Worm (Caenorhabditis elegans) whole organism, L1 larva: ENCODE measurements around the gene sdz-33.

Experiments used
- C16A3.4 ChIP-seq: fragments of 150-350 bp; optimal IDR thresholded peaks from 2 replicates; lab custom pipeline; 2014; ENCODE audit warnings: missing biosample characterization, missing genetic modification characterization
- C34B4.2 ChIP-seq: sonication (generic microtip); optimal IDR thresholded peaks from 2 replicates; lab custom pipeline; 2017; ENCODE audit warnings: mild to moderate bottlenecking, missing genetic modification characterization, missing compliant biosample characterization
- F16B12.6 ChIP-seq: fragments of 150-350 bp; optimal IDR thresholded peaks from 2 replicates; lab custom pipeline; 2014; ENCODE audit warnings: missing biosample characterization, missing genetic modification characterization
- Y116A8C.19 ChIP-seq: sonication (generic microtip); optimal IDR thresholded peaks from 2 replicates; lab custom pipeline; 2016; ENCODE audit warnings: missing compliant biosample characterization, missing genetic modification characterization, borderline replicate concordance
- aha-1 ChIP-seq: fragments of 150-350 bp; optimal IDR thresholded peaks from 2 replicates; lab custom pipeline; 2014; ENCODE audit warnings: missing biosample characterization, missing genetic modification characterization
- aly-2 ChIP-seq: fragments of 150-350 bp; optimal IDR thresholded peaks from 2 replicates; lab custom pipeline; 2014; ENCODE audit warnings: missing biosample characterization, missing genetic modification characterization
- ceh-63 ChIP-seq: fragments of 200-800 bp; sonication (Bioruptor generic); optimal IDR thresholded peaks from 2 replicates; lab custom pipeline; 2018; ENCODE audit warnings: mild to moderate bottlenecking, missing genetic modification characterization, missing compliant biosample characterization
- ceh-8 ChIP-seq: fragments of 200-800 bp; sonication (Bioruptor generic); optimal IDR thresholded peaks from 2 replicates; lab custom pipeline; 2018; ENCODE audit warnings: mild to moderate bottlenecking, missing genetic modification characterization, moderate library complexity, missing compliant biosample characterization
- ceh-90 ChIP-seq: sonication (generic microtip); optimal IDR thresholded peaks from 2 replicates; lab custom pipeline; 2016; ENCODE audit warnings: missing genetic modification characterization, missing compliant biosample characterization
- ces-1 ChIP-seq: fragments of 150-350 bp; optimal IDR thresholded peaks from 2 replicates; lab custom pipeline; 2014; ENCODE audit warnings: missing biosample characterization, missing genetic modification reagents, missing genetic modification characterization
- efl-1 ChIP-seq, 4 experiments: fragments of 150-350 bp; optimal IDR thresholded peaks in 3 of 4; peaks in 1 of 4; 1 replicate in 1 of 4; 2 replicates in 3 of 4; lab custom pipeline; 2014; ENCODE audit warnings: missing biosample characterization in 2 of 4, missing genetic modification characterization in 2 of 4, missing genetic modification reagents in 2 of 4
- egl-27 ChIP-seq, 2 experiments: fragments of 150-350 bp in 1 of 2; sonication (generic microtip); optimal IDR thresholded peaks; 3 replicates each; lab custom pipeline; 2017 to 2018; ENCODE audit warnings: missing biosample characterization in 2 of 2, missing genetic modification characterization in 2 of 2, missing genetic modification reagents in 2 of 2
- elt-3 ChIP-seq, 6 experiments: fragments of 150-350 bp in 1 of 6; sonication (generic microtip); optimal IDR thresholded peaks; 2 replicates each; lab custom pipeline; 2017 to 2018; ENCODE audit warnings: missing biosample characterization in 6 of 6, missing genetic modification characterization in 6 of 6, inconsistent platforms in 1 of 6
- ets-5 ChIP-seq: fragments of 200-800 bp; sonication (Bioruptor generic); IDR thresholded peaks from 2 replicates; pipeline ENCODE4 v1.3.6; 2022; ENCODE audit warnings: missing genetic modification characterization, missing compliant biosample characterization
- fkh-10 ChIP-seq: sonication (generic microtip); optimal IDR thresholded peaks from 2 replicates; lab custom pipeline; 2017; ENCODE audit warnings: missing biosample characterization, missing genetic modification reagents, missing genetic modification characterization
- fkh-8 ChIP-seq: sonication (generic microtip); optimal IDR thresholded peaks from 2 replicates; lab custom pipeline; 2016; ENCODE audit warnings: mild to moderate bottlenecking, missing genetic modification characterization, missing compliant biosample characterization
- fos-1 ChIP-seq: fragments of 150-350 bp; optimal IDR thresholded peaks from 2 replicates; lab custom pipeline; 2014; ENCODE audit warnings: missing biosample characterization, missing genetic modification characterization
- hlh-17 ChIP-seq: fragments of 200-800 bp; sonication (Bioruptor generic); optimal IDR thresholded peaks from 2 replicates; lab custom pipeline; 2018; ENCODE audit warnings: missing genetic modification characterization, mild to moderate bottlenecking, missing compliant biosample characterization, moderate library complexity, borderline replicate concordance
- hlh-4 ChIP-seq: sonication (generic microtip); optimal IDR thresholded peaks from 2 replicates; lab custom pipeline; 2016; ENCODE audit warnings: mild to moderate bottlenecking, missing genetic modification characterization, missing compliant biosample characterization
- hpl-2 ChIP-seq: fragments of 150-350 bp; optimal IDR thresholded peaks from 2 replicates; lab custom pipeline; 2014; ENCODE audit warnings: missing biosample characterization, missing genetic modification reagents, missing genetic modification characterization
- irx-1 ChIP-seq: sonication (generic microtip); optimal IDR thresholded peaks from 2 replicates; lab custom pipeline; 2016; ENCODE audit warnings: missing genetic modification characterization, missing compliant biosample characterization
- isw-1 ChIP-seq: fragments of 200-800 bp; sonication (Bioruptor generic); IDR thresholded peaks from 2 replicates; pipeline ENCODE4 v1.3.6; 2022; ENCODE audit warnings: missing genetic modification characterization, missing compliant biosample characterization
- jun-1 ChIP-seq: fragments of 150-350 bp; optimal IDR thresholded peaks from 2 replicates; lab custom pipeline; 2014; ENCODE audit warnings: missing biosample characterization, missing genetic modification reagents, missing genetic modification characterization
- lin-13 ChIP-seq: fragments of 150-350 bp; optimal IDR thresholded peaks from 2 replicates; lab custom pipeline; 2014; ENCODE audit warnings: missing biosample characterization, missing genetic modification reagents, missing genetic modification characterization
- lin-35 ChIP-seq, 2 experiments: fragments of 150-350 bp; optimal IDR thresholded peaks; 2 replicates each; lab custom pipeline; 2014; ENCODE audit warnings: missing biosample characterization in 2 of 2, missing genetic modification characterization in 2 of 2, missing genetic modification reagents in 2 of 2
- lin-39 ChIP-seq: fragments of 150-350 bp; optimal IDR thresholded peaks from 2 replicates; lab custom pipeline; 2014; ENCODE audit warnings: missing biosample characterization, missing genetic modification reagents, missing genetic modification characterization
- lsy-2 ChIP-seq, 2 experiments: fragments of 150-350 bp; optimal IDR thresholded peaks; 2 replicates each; lab custom pipeline; 2014; ENCODE audit warnings: missing biosample characterization in 2 of 2, missing genetic modification characterization in 2 of 2
- mab-9 ChIP-seq: fragments of 200-800 bp; sonication (Bioruptor generic); IDR thresholded peaks from 2 replicates; pipeline ENCODE4 v1.3.6; 2022; ENCODE audit warnings: missing genetic modification reagents, missing genetic modification characterization, missing compliant biosample characterization
- mdl-1 ChIP-seq, 2 experiments: fragments of 150-350 bp; optimal IDR thresholded peaks; 2 replicates each; lab custom pipeline; 2014 to 2017; ENCODE audit warnings: missing biosample characterization in 2 of 2, missing genetic modification characterization in 2 of 2, inconsistent platforms in 1 of 2
- mep-1 ChIP-seq: fragments of 150-350 bp; optimal IDR thresholded peaks from 2 replicates; lab custom pipeline; 2014; ENCODE audit warnings: missing biosample characterization, missing genetic modification characterization
- nhr-11 ChIP-seq: fragments of 150-350 bp; optimal IDR thresholded peaks from 2 replicates; lab custom pipeline; 2014; ENCODE audit warnings: missing biosample characterization, missing genetic modification characterization
- nhr-19 ChIP-seq: fragments of 200-800 bp; sonication (Bioruptor generic); conservative IDR thresholded peaks from 2 replicates; pipeline ENCODE4 v1.3.6; 2022; ENCODE audit warnings: missing genetic modification characterization, missing compliant biosample characterization
- nhr-237 ChIP-seq: fragments of 150-350 bp; optimal IDR thresholded peaks from 2 replicates; lab custom pipeline; 2014; ENCODE audit warnings: missing biosample characterization, missing genetic modification characterization
- nhr-28 ChIP-seq: fragments of 150-350 bp; optimal IDR thresholded peaks from 2 replicates; lab custom pipeline; 2014; ENCODE audit warnings: missing biosample characterization, missing genetic modification characterization
- nhr-47 ChIP-seq: sonication (generic microtip); optimal IDR thresholded peaks from 2 replicates; lab custom pipeline; 2016; ENCODE audit warnings: mild to moderate bottlenecking, missing genetic modification characterization, moderate library complexity, missing compliant biosample characterization
- nhr-76 ChIP-seq: sonication (generic microtip); optimal IDR thresholded peaks from 2 replicates; lab custom pipeline; 2017; ENCODE audit warnings: missing biosample characterization, missing genetic modification characterization
- nhr-77 ChIP-seq: fragments of 150-350 bp; optimal IDR thresholded peaks from 2 replicates; lab custom pipeline; 2014; ENCODE audit warnings: missing biosample characterization, missing genetic modification characterization
- nhr-85 ChIP-seq: sonication (generic microtip); peaks from one replicate; lab custom pipeline; 2016; ENCODE audit warnings: missing genetic modification characterization, inconsistent platforms, missing compliant biosample characterization
- nhr-90 ChIP-seq: sonication (generic microtip); optimal IDR thresholded peaks from 2 replicates; lab custom pipeline; 2016; ENCODE audit warnings: mild to moderate bottlenecking, missing genetic modification characterization, missing compliant biosample characterization; ENCODE audit not compliant: poor library complexity
- pag-3 ChIP-seq: sonication (generic microtip); optimal IDR thresholded peaks from 2 replicates; lab custom pipeline; 2017; ENCODE audit warnings: missing genetic modification characterization, mild to moderate bottlenecking, missing compliant biosample characterization, antibody characterized with exemption, borderline replicate concordance; ENCODE audit not compliant: insufficient read depth
- pax-3 ChIP-seq: fragments of 200-800 bp; sonication (Bioruptor generic); optimal IDR thresholded peaks from 2 replicates; lab custom pipeline; 2018; ENCODE audit warnings: mild to moderate bottlenecking, missing genetic modification characterization, moderate library complexity, missing compliant biosample characterization
- pqm-1 ChIP-seq: sonication (generic microtip); optimal IDR thresholded peaks from 3 replicates; lab custom pipeline; 2017; ENCODE audit warnings: missing biosample characterization, missing genetic modification characterization
- rnt-1 ChIP-seq: sonication (generic microtip); optimal IDR thresholded peaks from 2 replicates; lab custom pipeline; 2016; ENCODE audit warnings: mild to moderate bottlenecking, missing genetic modification characterization, moderate library complexity, missing compliant biosample characterization
- skn-1 ChIP-seq: fragments of 150-350 bp; optimal IDR thresholded peaks from 2 replicates; lab custom pipeline; 2014; ENCODE audit warnings: missing biosample characterization, missing genetic modification characterization
- snpc-4 ChIP-seq: fragments of 150-350 bp; optimal IDR thresholded peaks from 2 replicates; lab custom pipeline; 2014; ENCODE audit warnings: missing biosample characterization, missing genetic modification characterization
- snu-23 ChIP-seq: sonication (generic microtip); optimal IDR thresholded peaks from 2 replicates; lab custom pipeline; 2016; ENCODE audit warnings: missing genetic modification characterization, missing compliant biosample characterization
- sox-4 ChIP-seq: sonication (generic microtip); optimal IDR thresholded peaks from 2 replicates; lab custom pipeline; 2016; ENCODE audit warnings: missing genetic modification characterization, missing compliant biosample characterization
- sptf-1 ChIP-seq: fragments of 150-350 bp; optimal IDR thresholded peaks from 2 replicates; lab custom pipeline; 2014; ENCODE audit warnings: missing biosample characterization, missing genetic modification characterization
- sup-37 ChIP-seq: fragments of 200-800 bp; sonication (Bioruptor generic); optimal IDR thresholded peaks from 2 replicates; lab custom pipeline; 2018; ENCODE audit warnings: mild to moderate bottlenecking, missing genetic modification characterization, missing compliant biosample characterization
- tlp-1 ChIP-seq: fragments of 150-350 bp; optimal IDR thresholded peaks from 2 replicates; lab custom pipeline; 2014; ENCODE audit warnings: missing biosample characterization, missing genetic modification characterization
- xbp-1 ChIP-seq: sonication (generic microtip); optimal IDR thresholded peaks from 2 replicates; lab custom pipeline; 2016; ENCODE audit warnings: missing genetic modification characterization, missing compliant biosample characterization
- zag-1 ChIP-seq: fragments of 150-350 bp; optimal IDR thresholded peaks from 2 replicates; lab custom pipeline; 2014; ENCODE audit warnings: missing biosample characterization, missing genetic modification characterization
- ztf-4 ChIP-seq: fragments of 150-350 bp; optimal IDR thresholded peaks from 2 replicates; lab custom pipeline; 2014; ENCODE audit warnings: missing biosample characterization, missing genetic modification characterization

sdz-33 gene

ce11 chrIII:11870009-11870408 is 37.3 kb upstream of the sdz-33 start (continued):
- TF ChIP-seq Y116A8C.19 (tag; lab: Kevin White, UChicago): no peak
- TF ChIP-seq pqm-1 (tag; lab: Kevin White, UChicago): no peak
- TF ChIP-seq rnt-1 (tag; lab: Kevin White, UChicago): peak; percentile 98
- no peak for TF ChIP-seq nhr-76 (tag; lab: Kevin White, UChicago)
- peak; percentile 94 for TF ChIP-seq fkh-8 (tag; lab: Kevin White, UChicago)
- peak; percentile 92 for TF ChIP-seq snpc-4 (tag; lab: Kevin White, UChicago)
- peak; percentile 55 for TF ChIP-seq fos-1
- peak; percentile 86 for TF ChIP-seq pax-3
- no peak for TF ChIP-seq C34B4.2
- peak; percentile 70 for TF ChIP-seq F16B12.6 (tag; lab: Kevin White, UChicago)
- TF ChIP-seq lsy-2 (tag; optimal IDR thresholded peaks at IDR 0.05; lab: Kevin White, UChicago): peak; percentile 86 to 92
- TF ChIP-seq irx-1 (tag; lab: Kevin White, UChicago): peak; percentile 87
- TF ChIP-seq nhr-90 (tag; lab: Kevin White, UChicago): peak; percentile 89
- peak; percentile 79 for TF ChIP-seq isw-1
- peak; percentile 80 for TF ChIP-seq nhr-19 (GFP tag; lab: Robert Waterston, UW)
- peak; percentile 82 for TF ChIP-seq skn-1 (tag; lab: Kevin White, UChicago)
- peak; percentile 47 for TF ChIP-seq lin-39 (tag; lab: Kevin White, UChicago)
- peak; percentile 81 for TF ChIP-seq C16A3.4 (tag; lab: Kevin White, UChicago)
- peak; percentile 86 to 89 for TF ChIP-seq efl-1 (optimal IDR thresholded peaks at IDR 0.05; lab: Kevin White, UChicago)
- peak; percentile 77 to 96 for TF ChIP-seq efl-1 (GFP tag; optimal IDR thresholded peaks at IDR 0.05 in 1 of 2; lab: Kevin White, UChicago)
- TF ChIP-seq hlh-4 (tag; lab: Kevin White, UChicago): no peak
- no peak for TF ChIP-seq tlp-1 (tag; lab: Kevin White, UChicago)
- TF ChIP-seq nhr-77 (tag; lab: Kevin White, UChicago): peak; percentile 79
- TF ChIP-seq nhr-85 (tag; lab: Kevin White, UChicago): peak; percentile 91
- no peak for TF ChIP-seq elt-3 (tag; optimal IDR thresholded peaks at IDR 0.05; lab: Kevin White, UChicago)
- TF ChIP-seq jun-1: peak; percentile 57
- TF ChIP-seq lin-13: peak; percentile 88
- peak; percentile 12 for TF ChIP-seq ceh-8 (GFP tag; lab: Kevin White, UChicago)
- no peak for TF ChIP-seq ets-5
- TF ChIP-seq mep-1 (tag; lab: Kevin White, UChicago): peak; percentile 94
- TF ChIP-seq hpl-2 (GFP tag; lab: Kevin White, UChicago): peak; percentile 27
- TF ChIP-seq nhr-237 (tag; lab: Kevin White, UChicago): peak; percentile 47
- peak; percentile 85 for TF ChIP-seq ceh-90 (tag; lab: Kevin White, UChicago)
- no peak for TF ChIP-seq aly-2 (tag; lab: Kevin White, UChicago)
- TF ChIP-seq egl-27 (tag; optimal IDR thresholded peaks at IDR 0.05; lab: Kevin White, UChicago): peak in 1 of 2 experiments; percentile 47
- TF ChIP-seq sox-4 (tag; lab: Kevin White, UChicago): peak; percentile 36
- peak; percentile 90 for TF ChIP-seq nhr-47
- TF ChIP-seq mdl-1 (tag; optimal IDR thresholded peaks at IDR 0.05; lab: Kevin White, UChicago): peak in 1 of 2 experiments; percentile 89
- TF ChIP-seq nhr-11: no peak
- TF ChIP-seq snu-23: peak; percentile 91
- TF ChIP-seq ces-1 (GFP tag; lab: Kevin White, UChicago): no peak
- no peak for TF ChIP-seq ceh-63 (GFP tag; lab: Kevin White, UChicago)
- TF ChIP-seq lin-35 (GFP tag; optimal IDR thresholded peaks at IDR 0.05; lab: Kevin White, UChicago): peak; percentile 84 to 86
- no peak for TF ChIP-seq nhr-28
- TF ChIP-seq fkh-10 (GFP tag; lab: Kevin White, UChicago): peak; percentile 49
- peak; percentile 43 for TF ChIP-seq pag-3
- TF ChIP-seq mab-9 (GFP tag; lab: Robert Waterston, UW): peak; percentile 79
- TF ChIP-seq ztf-4 (tag; lab: Kevin White, UChicago): peak; percentile 76
- TF ChIP-seq sptf-1 (tag; lab: Kevin White, UChicago): no peak
- peak; percentile 14 for TF ChIP-seq zag-1
- no peak for TF ChIP-seq hlh-17 (GFP tag; lab: Kevin White, UChicago)
- TF ChIP-seq aha-1: peak; percentile 1
- TF ChIP-seq xbp-1 (tag; lab: Kevin White, UChicago): peak; percentile 87
- TF ChIP-seq sup-37 (GFP tag; lab: Kevin White, UChicago): no peak
